Fruit fly (Drosophila melanogaster): Measurements from ENCODE around the gene CG1236.

The CG1236 gene

dm6 chr3R:5778731-5779593, 42.4 kb downstream of the CG1236 start, which contains the start of gene jagn (continued):
- TF ChIP-seq CG2120 (GFP tag; optimal IDR thresholded peaks at IDR 0.05) (peak; percentile 78), Sox100B (GFP tag; optimal IDR thresholded peaks at IDR 0.05) (no peak), BtbVII (GFP tag; optimal IDR thresholded peaks at IDR 0.05) (no peak), Rx (GFP tag; IDR thresholded peaks at IDR 0.05) (0 out of 2 replicates have a peak, but pooled peaks have one; percentile 18), sna (GFP tag; IDR thresholded peaks at IDR 0.05; ENCODE audit: partially characterized antibody) (peak; percentile 99), CG13296 (GFP tag; optimal IDR thresholded peaks at IDR 0.05) (no peak), phol (tag; optimal IDR thresholded peaks at IDR 0.05) (peak; percentile 49), B-H1 (GFP tag; IDR thresholded peaks at IDR 0.05) (no peak), CG2129 (GFP tag; IDR thresholded peaks at IDR 0.05; ENCODE audit: partially characterized antibody) (peak; percentile 98), Kr (GFP tag; optimal IDR thresholded peaks at IDR 0.05) (no peak), lbe (GFP tag; optimal IDR thresholded peaks at IDR 0.05) (peak; percentile 80), CG9817 (tag; optimal IDR thresholded peaks at IDR 0.05) (peak; percentile 47), Spps (tag; optimal IDR thresholded peaks at IDR 0.05) (no peak), CG6654 (GFP tag; optimal IDR thresholded peaks at IDR 0.05) (no peak), CG18619 (GFP tag; optimal IDR thresholded peaks at IDR 0.05) (peak; percentile 53), CG4617 (GFP tag; optimal IDR thresholded peaks at IDR 0.05; ENCODE audit: borderline replicate concordance) (peak; percentile 78), Dad (GFP tag; optimal IDR thresholded peaks at IDR 0.05) (peak; percentile 48), CG5245 (GFP tag; optimal IDR thresholded peaks at IDR 0.05) (peak; percentile 12), CG10209 (GFP tag; optimal IDR thresholded peaks at IDR 0.05) (peak; percentile 26), schlank (tag; optimal IDR thresholded peaks at IDR 0.05) (no peak), pzg (GFP tag; optimal IDR thresholded peaks at IDR 0.05) (peak; percentile 90), Hey (tag; optimal IDR thresholded peaks at IDR 0.05) (no peak), zfh1 (GFP tag; IDR thresholded peaks at IDR 0.05) (peak; percentile 68; the same call in 2 of the 3 replicates), CG11560 (tag; IDR thresholded peaks at IDR 0.05) (0 out of 3 replicates have a peak, but pooled peaks have one; percentile 38), Abd-B (GFP tag; optimal IDR thresholded peaks at IDR 0.05) (peak; percentile 66), CG13424 (tag; optimal IDR thresholded peaks at IDR 0.05) (peak; percentile 35), Hand (GFP tag; optimal IDR thresholded peaks at IDR 0.05) (no peak), Six4 (GFP tag; optimal IDR thresholded peaks at IDR 0.05) (peak; percentile 32), CG6689 (GFP tag; IDR thresholded peaks at IDR 0.05) (peak; percentile 36; the same call in 1 of the 2 replicates), CG4282 (GFP tag; optimal IDR thresholded peaks at IDR 0.05) (peak; percentile 12), CG3726 (GFP tag; IDR thresholded peaks at IDR 0.05) (no peak), Rfx (GFP tag; IDR thresholded peaks at IDR 0.05) (peak; percentile 90), ara (GFP tag; IDR thresholded peaks at IDR 0.05) (peak; percentile 44; the same call in 1 of the 2 replicates), Awh (GFP tag; IDR thresholded peaks at IDR 0.05) (0 out of 2 replicates have a peak, but pooled peaks have one; percentile 29), Sin3A (optimal IDR thresholded peaks at IDR 0.05) (peak; percentile 75), pita (GFP tag; optimal IDR thresholded peaks at IDR 0.05) (peak; percentile 95), Dp (GFP tag; optimal IDR thresholded peaks at IDR 0.05) (peak; percentile 51), yki (optimal IDR thresholded peaks at IDR 0.05) (no peak), az2 (GFP tag; optimal IDR thresholded peaks at IDR 0.05) (peak; percentile 51), CG17186 (GFP tag; optimal IDR thresholded peaks at IDR 0.05) (peak; percentile 87), CG7963 (GFP tag; IDR thresholded peaks at IDR 0.05; ENCODE audit: partially characterized antibody) (peak; percentile 100), CG17328 (GFP tag; IDR thresholded peaks at IDR 0.05) (peak; percentile 56), CG5953 (GFP tag; IDR thresholded peaks at IDR 0.05) (peak; percentile 50; the same call in 1 of the 2 replicates), Ets65A (GFP tag) (peak; percentile 95), CkIIα-i1 (GFP tag; IDR thresholded peaks at IDR 0.05) (no peak), CTCF (GFP tag; optimal IDR thresholded peaks at IDR 0.05) (peak; percentile 82), da (GFP tag; optimal IDR thresholded peaks at IDR 0.05) (peak; percentile 14), CG3838 (GFP tag; optimal IDR thresholded peaks at IDR 0.05) (peak; percentile 61), Ptx1 (GFP tag; IDR thresholded peaks at IDR 0.05) (peak; percentile 63), cad (GFP tag; optimal IDR thresholded peaks at IDR 0.05) (no peak)

All from whole organism, embryonic.